Fruit fly (Drosophila melanogaster): ENCODE measurements around the gene CG11069.

dm6 chr3R:24900816-24901215 is 6.3 kb downstream of the CG11069 start, which contains the start of gene CG10845:
- TF ChIP-seq br (GFP tag; optimal IDR thresholded peaks at IDR 0.05) (no peak), jim (GFP tag; optimal IDR thresholded peaks at IDR 0.05) (no peak), tai (GFP tag; optimal IDR thresholded peaks at IDR 0.05) (no peak), fru (GFP tag; optimal IDR thresholded peaks at IDR 0.05) (no peak), lola (GFP tag; optimal IDR thresholded peaks at IDR 0.05) (no peak), psq (GFP tag; optimal IDR thresholded peaks at IDR 0.05) (no peak), Jra (GFP tag; optimal IDR thresholded peaks at IDR 0.05) (no peak), CrebA (GFP tag; optimal IDR thresholded peaks at IDR 0.05; ENCODE audit: borderline replicate concordance) (no peak), HLH106 (tag; optimal IDR thresholded peaks at IDR 0.05) (no peak), h (GFP tag; optimal IDR thresholded peaks at IDR 0.05) (no peak), Dfd (GFP tag; optimal IDR thresholded peaks at IDR 0.05) (no peak)
